Worm (Caenorhabditis elegans) whole organism, L2 larva: ENCODE results near the gene F17C11.26.

Experiments
- ZK546.5 ChIP-seq: sonication (generic microtip); optimal IDR thresholded peaks from 2 replicates; lab custom pipeline; 2017; ENCODE audit warnings: missing biosample characterization, missing genetic modification characterization
- alr-1 ChIP-seq: fragments of 150-350 bp; optimal IDR thresholded peaks from 2 replicates; lab custom pipeline; 2014; ENCODE audit warnings: missing biosample characterization, missing genetic modification characterization
- ama-1 ChIP-seq: fragments of 150-350 bp; optimal IDR thresholded peaks from 2 replicates; lab custom pipeline; 2018; ENCODE audit warnings: inconsistent platforms
- egl-27 ChIP-seq: sonication (generic microtip); optimal IDR thresholded peaks from 3 replicates; lab custom pipeline; 2017; ENCODE audit warnings: missing biosample characterization, missing genetic modification reagents, missing genetic modification characterization
- lin-13 ChIP-seq: fragments of 150-350 bp; optimal IDR thresholded peaks from 2 replicates; lab custom pipeline; 2014; ENCODE audit warnings: missing biosample characterization, missing genetic modification reagents, missing genetic modification characterization
- lin-39 ChIP-seq: fragments of 150-350 bp; optimal IDR thresholded peaks from 2 replicates; lab custom pipeline; 2014; ENCODE audit warnings: missing biosample characterization, missing genetic modification reagents, missing genetic modification characterization
- lsy-2 ChIP-seq, 2 experiments: fragments of 150-350 bp in 1 of 2; sonication (generic microtip) in 1 of 2; optimal IDR thresholded peaks; 2 replicates each; lab custom pipeline; 2014 to 2017; ENCODE audit warnings: missing biosample characterization in 2 of 2, missing genetic modification characterization in 2 of 2
- mdl-1 ChIP-seq, 2 experiments: fragments of 150-350 bp in 1 of 2; sonication (generic microtip) in 1 of 2; optimal IDR thresholded peaks; 2 replicates each; lab custom pipeline; 2017; ENCODE audit warnings: missing biosample characterization in 2 of 2, missing genetic modification characterization in 2 of 2
- nhr-11 ChIP-seq: fragments of 150-350 bp; optimal IDR thresholded peaks from 2 replicates; lab custom pipeline; 2014; ENCODE audit warnings: missing biosample characterization, missing genetic modification characterization
- nhr-237 ChIP-seq: fragments of 150-350 bp; optimal IDR thresholded peaks from 2 replicates; lab custom pipeline; 2014; ENCODE audit warnings: missing biosample characterization, missing genetic modification characterization
- snpc-4 ChIP-seq: fragments of 150-350 bp; optimal IDR thresholded peaks from 2 replicates; lab custom pipeline; 2014; ENCODE audit warnings: missing biosample characterization, missing genetic modification characterization
- unc-62 ChIP-seq: fragments of 150-350 bp; optimal IDR thresholded peaks from 2 replicates; lab custom pipeline; 2014; ENCODE audit warnings: missing biosample characterization, missing genetic modification reagents, missing genetic modification characterization
- ztf-11 ChIP-seq: sonication (generic microtip); optimal IDR thresholded peaks from 2 replicates; lab custom pipeline; 2017; ENCODE audit warnings: missing biosample characterization, missing genetic modification characterization
- ztf-4 ChIP-seq: fragments of 150-350 bp; optimal IDR thresholded peaks from 2 replicates; lab custom pipeline; 2014; ENCODE audit warnings: missing biosample characterization, missing genetic modification characterization

DNA sequence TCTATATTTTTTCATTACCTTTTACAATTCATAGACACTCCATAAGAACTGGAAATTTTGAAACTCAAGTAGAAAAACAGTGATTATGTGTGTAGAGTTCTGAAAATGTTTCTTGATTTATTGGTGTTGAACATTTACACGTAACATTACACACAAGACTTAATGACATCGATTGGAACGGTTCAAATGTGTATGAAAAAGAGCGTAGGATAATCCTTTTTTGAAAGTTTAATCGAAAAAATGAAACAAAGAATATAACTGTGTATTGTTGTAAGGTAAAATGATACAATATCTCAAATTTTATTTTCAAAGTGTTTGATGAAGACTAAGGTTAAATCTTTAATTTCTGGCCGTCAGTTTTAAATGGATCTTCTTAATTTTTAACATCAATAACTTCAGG is 39.9 kb downstream of the F17C11.26 start, which contains the start of gene fig-1:
- no peak for TF ChIP-seq ZK546.5 (tag; lab: Kevin White, UChicago)
- no peak for TF ChIP-seq snpc-4 (tag; lab: Kevin White, UChicago)
- no peak for TF ChIP-seq nhr-11 (tag; lab: Kevin White, UChicago)
- no peak for TF ChIP-seq lsy-2 (tag; optimal IDR thresholded peaks at IDR 0.05; lab: Kevin White, UChicago)
- TF ChIP-seq mdl-1 (tag; optimal IDR thresholded peaks at IDR 0.05; lab: Kevin White, UChicago): no peak
- no peak for TF ChIP-seq lin-39
- TF ChIP-seq egl-27 (tag; lab: Kevin White, UChicago): no peak
- no peak for TF ChIP-seq nhr-237 (tag; lab: Kevin White, UChicago)
- TF ChIP-seq ztf-11: no peak
- TF ChIP-seq ama-1 (lab: Kevin White, UChicago): no peak
- TF ChIP-seq alr-1 (tag; lab: Kevin White, UChicago): no peak
- TF ChIP-seq ztf-4 (tag; lab: Kevin White, UChicago): no peak
- TF ChIP-seq unc-62: no peak
- no peak for TF ChIP-seq lin-13 (GFP tag; lab: Kevin White, UChicago)
